Fruit fly (Drosophila melanogaster): ENCODE measurements around the gene CG34263.

Gene CG34263

dm6 chr3L:246644-247199, 19.0 kb downstream of the CG34263 start (continued):
- peak; percentile 36 for TF ChIP-seq en (GFP tag; optimal IDR thresholded peaks at IDR 0.05)
- no peak for TF ChIP-seq CG8281 (tag; optimal IDR thresholded peaks at IDR 0.05)
- no peak for TF ChIP-seq CG15269 (tag; optimal IDR thresholded peaks at IDR 0.05)
- TF ChIP-seq TFAM (GFP tag; optimal IDR thresholded peaks at IDR 0.05) = no peak
- peak; percentile 83 for TF ChIP-seq Lhr (GFP tag; optimal IDR thresholded peaks at IDR 0.05)
- peak; percentile 83 for TF ChIP-seq CG7987 (GFP tag; optimal IDR thresholded peaks at IDR 0.05)
- peak; percentile 47; the same call in 1 of the 2 replicates for TF ChIP-seq E2f1 (GFP tag; IDR thresholded peaks at IDR 0.05)
- no peak for TF ChIP-seq sima (GFP tag; optimal IDR thresholded peaks at IDR 0.05)
- no peak for TF ChIP-seq CG1832 (GFP tag; optimal IDR thresholded peaks at IDR 0.05)
- no peak for TF ChIP-seq kah (GFP tag; optimal IDR thresholded peaks at IDR 0.05)
- TF ChIP-seq tll (GFP tag; optimal IDR thresholded peaks at IDR 0.05) = no peak
- TF ChIP-seq NC2β (GFP tag; optimal IDR thresholded peaks at IDR 0.05) = peak; percentile 68
- TF ChIP-seq Hr3 (GFP tag; optimal IDR thresholded peaks at IDR 0.05) = peak; percentile 2
- peak; percentile 69 for TF ChIP-seq CG14710 (tag; optimal IDR thresholded peaks at IDR 0.05)
- no peak for TF ChIP-seq Hey (tag; optimal IDR thresholded peaks at IDR 0.05)
- TF ChIP-seq CG12236 (GFP tag; optimal IDR thresholded peaks at IDR 0.05) = no peak
- TF ChIP-seq CG5245 (GFP tag; optimal IDR thresholded peaks at IDR 0.05) = peak; percentile 30
- peak; percentile 27 for TF ChIP-seq ems (GFP tag; optimal IDR thresholded peaks at IDR 0.05)
- TF ChIP-seq Hsf (GFP tag; optimal IDR thresholded peaks at IDR 0.05) = peak; percentile 49
- no peak for TF ChIP-seq Gsc (GFP tag; IDR thresholded peaks at IDR 0.05)
- TF ChIP-seq insv (GFP tag; optimal IDR thresholded peaks at IDR 0.05) = peak in 1 of 2 experiments; percentile 30
- no peak for TF ChIP-seq HLH3B (GFP tag; IDR thresholded peaks at IDR 0.05)
- peak; percentile 56; the same call in 2 of the 3 replicates for TF ChIP-seq Mrtf (GFP tag; IDR thresholded peaks at IDR 0.05)
- TF ChIP-seq CG3407 (GFP tag; optimal IDR thresholded peaks at IDR 0.05) = no peak
- TF ChIP-seq crc (GFP tag; optimal IDR thresholded peaks at IDR 0.05) = no peak
- no peak for TF ChIP-seq fd3F (GFP tag; optimal IDR thresholded peaks at IDR 0.05)
- TF ChIP-seq CG4360 (GFP tag; IDR thresholded peaks at IDR 0.05) = no peak
- TF ChIP-seq CG15696 (tag; optimal IDR thresholded peaks at IDR 0.05) = no peak
- peak; percentile 31 for TF ChIP-seq CG3281 (GFP tag; optimal IDR thresholded peaks at IDR 0.05)
- peak; percentile 43 for TF ChIP-seq zfh2 (GFP tag; optimal IDR thresholded peaks at IDR 0.05)
- no peak for TF ChIP-seq Lim3 (GFP tag; IDR thresholded peaks at IDR 0.05)
- no peak for TF ChIP-seq CG12391 (tag; optimal IDR thresholded peaks at IDR 0.05)
- TF ChIP-seq bowl (GFP tag; IDR thresholded peaks at IDR 0.05) = no peak
- no peak for TF ChIP-seq toy (GFP tag; IDR thresholded peaks at IDR 0.05)
- no peak for TF ChIP-seq CG11723 (GFP tag; optimal IDR thresholded peaks at IDR 0.05)
- peak; percentile 82 for TF ChIP-seq stwl (tag; optimal IDR thresholded peaks at IDR 0.05)
- peak; percentile 91 for TF ChIP-seq YL-1 (GFP tag; optimal IDR thresholded peaks at IDR 0.05)
- peak; percentile 47; the same call in 1 of the 3 replicates for TF ChIP-seq ken (GFP tag; IDR thresholded peaks at IDR 0.05)
- TF ChIP-seq CG12299 (tag; optimal IDR thresholded peaks at IDR 0.05) = no peak
- no peak for TF ChIP-seq CG13296 (GFP tag; optimal IDR thresholded peaks at IDR 0.05)
- no peak for TF ChIP-seq Jarid2 (GFP tag; optimal IDR thresholded peaks at IDR 0.05)
- TF ChIP-seq dan (GFP tag; IDR thresholded peaks at IDR 0.05) = no peak
- peak; percentile 81 for TF ChIP-seq CG12659 (GFP tag; optimal IDR thresholded peaks at IDR 0.05)
- TF ChIP-seq Optix (GFP tag; IDR thresholded peaks at IDR 0.05) = no peak
- no peak for TF ChIP-seq Tbp (GFP tag; optimal IDR thresholded peaks at IDR 0.05)
- TF ChIP-seq trh (GFP tag; optimal IDR thresholded peaks at IDR 0.05) = no peak
- TF ChIP-seq lola (GFP tag; optimal IDR thresholded peaks at IDR 0.05) = no peak
- TF ChIP-seq sens-2 (GFP tag; IDR thresholded peaks at IDR 0.05) = 0 out of 2 replicates have a peak, but pooled peaks have one; percentile 16
- TF ChIP-seq CG1529 (GFP tag; optimal IDR thresholded peaks at IDR 0.05) = no peak
- TF ChIP-seq hb (GFP tag; IDR thresholded peaks at IDR 0.05; ENCODE audit: partially characterized antibody) = peak; percentile 79

Measured in whole organism, embryonic.